Fruit fly (Drosophila melanogaster) whole organism, embryonic: ENCODE data around the gene mil.

Experiments
- Atf-2 ChIP-seq: fragments of 200-800 bp; sonication (Bioruptor generic); optimal IDR thresholded peaks from 2 replicates; lab custom pipeline; 2016; ENCODE audit warnings: missing biosample characterization, missing genetic modification characterization
- CG12299 ChIP-seq: fragments of 200-800 bp; sonication (Bioruptor generic); optimal IDR thresholded peaks from 2 replicates; lab custom pipeline; 2018; ENCODE audit warnings: missing biosample characterization, mild to moderate bottlenecking, missing genetic modification characterization
- CG12942 ChIP-seq: fragments of 200-800 bp; sonication (Bioruptor generic); optimal IDR thresholded peaks from 3 replicates; lab custom pipeline; 2016; ENCODE audit warnings: missing biosample characterization, missing genetic modification characterization
- CG13296 ChIP-seq: fragments of 200-800 bp; sonication (Bioruptor generic); optimal IDR thresholded peaks from 3 replicates; lab custom pipeline; 2018; ENCODE audit warnings: missing biosample characterization, mild to moderate bottlenecking, missing genetic modification characterization
- CG14667 ChIP-seq: fragments of 200-800 bp; sonication (Bioruptor generic); IDR thresholded peaks from 2 replicates; pipeline ENCODE4 v1.3.6; 2022; ENCODE audit warnings: missing biosample characterization, missing genetic modification characterization
- CG16779 ChIP-seq: fragments of 200-800 bp; sonication (Bioruptor generic); IDR thresholded peaks from 2 replicates; pipeline ENCODE4 v1.3.6; 2022; ENCODE audit warnings: missing biosample characterization, missing genetic modification characterization
- CG18262 ChIP-seq: fragments of 200-800 bp; optimal IDR thresholded peaks from 3 replicates; lab custom pipeline; 2019; ENCODE audit warnings: missing biosample characterization, mild to moderate bottlenecking, missing genetic modification characterization, moderate library complexity
- CG2875 ChIP-seq: fragments of 200-800 bp; sonication (Bioruptor generic); optimal IDR thresholded peaks from 2 replicates; lab custom pipeline; 2017; ENCODE audit warnings: missing biosample characterization, mild to moderate bottlenecking, missing genetic modification characterization, missing genetic modification reagents
- CG33213 ChIP-seq: fragments of 200-800 bp; sonication (Bioruptor generic); optimal IDR thresholded peaks from 3 replicates; lab custom pipeline; 2016; ENCODE audit warnings: missing biosample characterization, missing genetic modification characterization
- CG5180 ChIP-seq: fragments of 200-800 bp; sonication (Bioruptor generic); optimal IDR thresholded peaks from 3 replicates; lab custom pipeline; 2017; ENCODE audit warnings: missing biosample characterization, missing genetic modification characterization, mild to moderate bottlenecking, moderate library complexity, missing genetic modification reagents
- CG6272 ChIP-seq: fragments of 200-800 bp; sonication (Bioruptor generic); IDR thresholded peaks from 2 replicates; pipeline ENCODE4 v1.3.6; 2022; ENCODE audit warnings: missing biosample characterization, missing genetic modification characterization
- CG7357 ChIP-seq: fragments of 200-800 bp; sonication (Bioruptor generic); IDR thresholded peaks from 3 replicates; pipeline ENCODE4 v1.3.6; 2022; ENCODE audit warnings: missing biosample characterization, missing genetic modification characterization
- CG7745 ChIP-seq: fragments of 200-800 bp; sonication (Bioruptor generic); optimal IDR thresholded peaks from 2 replicates; lab custom pipeline; 2018; ENCODE audit warnings: missing biosample characterization, mild to moderate bottlenecking, missing genetic modification characterization, moderate library complexity
- CG8388 ChIP-seq: fragments of 200-800 bp; sonication (Bioruptor generic); optimal IDR thresholded peaks from 2 replicates; lab custom pipeline; 2019; ENCODE audit warnings: missing biosample characterization, mild to moderate bottlenecking, missing genetic modification characterization, moderate library complexity
- CG9609 ChIP-seq: fragments of 200-800 bp; sonication (Bioruptor generic); optimal IDR thresholded peaks from 3 replicates; lab custom pipeline; 2016; ENCODE audit warnings: missing biosample characterization, missing genetic modification characterization
- E2f1 ChIP-seq: fragments of 200-800 bp; sonication (Bioruptor generic); IDR thresholded peaks from 2 replicates; pipeline ENCODE4 v1.3.6; 2022; ENCODE audit warnings: missing biosample characterization, missing genetic modification characterization
- HLHmδ ChIP-seq: fragments of 200-800 bp; sonication (Bioruptor generic); optimal IDR thresholded peaks from 2 replicates; lab custom pipeline; 2018; ENCODE audit warnings: missing biosample characterization, mild to moderate bottlenecking, missing genetic modification characterization, moderate library complexity
- HmgD ChIP-seq: fragments of 200-800 bp; sonication (Bioruptor generic); optimal IDR thresholded peaks from 3 replicates; lab custom pipeline; 2016; ENCODE audit warnings: missing biosample characterization, missing genetic modification characterization
- Hmr ChIP-seq: fragments of 200-800 bp; sonication (Bioruptor generic); optimal IDR thresholded peaks from 3 replicates; lab custom pipeline; 2017; ENCODE audit warnings: mild to moderate bottlenecking, missing biosample characterization, missing genetic modification reagents, missing genetic modification characterization
- Hr78 ChIP-seq, 2 experiments: fragments of 200-800 bp in 1 of 2; fragments of >200 bp in 1 of 2; sonication (Bioruptor generic) in 1 of 2; optimal IDR thresholded peaks; 2 replicates each; lab custom pipeline; 2017 to 2019; ENCODE audit warnings: missing biosample characterization in 2 of 2, missing genetic modification characterization in 2 of 2, mild to moderate bottlenecking in 1 of 2, moderate library complexity in 1 of 2
- Kr ChIP-seq: fragments of 200-800 bp; sonication (Bioruptor generic); optimal IDR thresholded peaks from 2 replicates; lab custom pipeline; 2017; ENCODE audit warnings: missing biosample characterization, mild to moderate bottlenecking, missing genetic modification characterization
- Lpt ChIP-seq: fragments of >200 bp; optimal IDR thresholded peaks from 2 replicates; lab custom pipeline; 2018; ENCODE audit warnings: missing biosample characterization, missing genetic modification characterization
- Optix ChIP-seq: fragments of 200-800 bp; sonication (Bioruptor generic); IDR thresholded peaks from 3 replicates; pipeline ENCODE4 v1.3.6; 2022; ENCODE audit warnings: missing biosample characterization, missing genetic modification characterization
- Six4 ChIP-seq: fragments of 200-800 bp; sonication (Bioruptor generic); optimal IDR thresholded peaks from 2 replicates; lab custom pipeline; 2016; ENCODE audit warnings: missing biosample characterization, missing genetic modification characterization
- Sox102F ChIP-seq: fragments of 200-800 bp; sonication (Bioruptor generic); optimal IDR thresholded peaks from 2 replicates; lab custom pipeline; 2018; ENCODE audit warnings: missing biosample characterization, mild to moderate bottlenecking, missing genetic modification characterization, moderate library complexity
- ac ChIP-seq: fragments of 200-800 bp; sonication (Bioruptor generic); optimal IDR thresholded peaks from 3 replicates; lab custom pipeline; 2017; ENCODE audit warnings: missing biosample characterization, mild to moderate bottlenecking, missing genetic modification characterization
- al ChIP-seq: fragments of 200-800 bp; sonication (Bioruptor generic); IDR thresholded peaks from 2 replicates; pipeline ENCODE4 v1.3.6; 2022; ENCODE audit warnings: missing biosample characterization, missing genetic modification characterization
- bab2 ChIP-seq: fragments of 200-800 bp; sonication (Bioruptor generic); optimal IDR thresholded peaks from 2 replicates; lab custom pipeline; 2016; ENCODE audit warnings: missing biosample characterization, missing genetic modification characterization
- bbx ChIP-seq: fragments of 200-800 bp; sonication (Bioruptor generic); IDR thresholded peaks from 2 replicates; pipeline ENCODE4 v1.3.6; 2022; ENCODE audit warnings: missing biosample characterization, missing genetic modification characterization; ENCODE audit not compliant: partially characterized antibody
- crp ChIP-seq, 2 experiments: fragments of 200-800 bp; sonication (Bioruptor generic); optimal IDR thresholded peaks; 2 replicates in 1 of 2; 3 replicates in 1 of 2; lab custom pipeline; 2017; ENCODE audit warnings: missing biosample characterization in 2 of 2, missing genetic modification characterization in 2 of 2, mild to moderate bottlenecking in 1 of 2, moderate library complexity in 1 of 2
- dmrt11E ChIP-seq: fragments of 200-800 bp; sonication (Bioruptor generic); optimal IDR thresholded peaks from 3 replicates; lab custom pipeline; 2018; ENCODE audit warnings: missing biosample characterization, mild to moderate bottlenecking, missing genetic modification characterization, moderate library complexity
- dpn ChIP-seq, 2 experiments: fragments of 200-800 bp; sonication (Bioruptor generic); optimal IDR thresholded peaks; 3 replicates each; lab custom pipeline; 2016; ENCODE audit warnings: missing biosample characterization in 2 of 2, missing genetic modification characterization in 2 of 2
- ems ChIP-seq: fragments of 200-800 bp; sonication (Bioruptor generic); optimal IDR thresholded peaks from 3 replicates; lab custom pipeline; 2016; ENCODE audit warnings: missing biosample characterization, missing genetic modification characterization
- fd102C ChIP-seq: fragments of 200-800 bp; sonication (Bioruptor generic); optimal IDR thresholded peaks from 2 replicates; lab custom pipeline; 2018; ENCODE audit warnings: missing biosample characterization, mild to moderate bottlenecking, missing genetic modification characterization, moderate library complexity
- fd3F ChIP-seq: fragments of 200-800 bp; sonication (Bioruptor generic); optimal IDR thresholded peaks from 2 replicates; lab custom pipeline; 2018; ENCODE audit warnings: missing biosample characterization, mild to moderate bottlenecking, missing genetic modification characterization, moderate library complexity
- gem ChIP-seq: fragments of 200-800 bp; sonication (Bioruptor generic); optimal IDR thresholded peaks from 2 replicates; lab custom pipeline; 2019; ENCODE audit warnings: missing biosample characterization, mild to moderate bottlenecking, missing genetic modification characterization, moderate library complexity
- hbn ChIP-seq: fragments of 200-800 bp; sonication (Bioruptor generic); IDR thresholded peaks from 2 replicates; pipeline ENCODE4 v1.3.6; 2022; ENCODE audit warnings: missing biosample characterization, missing genetic modification characterization; ENCODE audit not compliant: partially characterized antibody
- ind ChIP-seq: fragments of 200-800 bp; sonication (Bioruptor generic); optimal IDR thresholded peaks from 3 replicates; lab custom pipeline; 2016; ENCODE audit warnings: missing biosample characterization, missing genetic modification characterization
- insv ChIP-seq, 2 experiments: fragments of 200-800 bp; sonication (Bioruptor generic); optimal IDR thresholded peaks; 3 replicates each; lab custom pipeline; 2016 to 2018; ENCODE audit warnings: missing biosample characterization in 2 of 2, missing genetic modification characterization in 2 of 2
- lola ChIP-seq, 3 experiments: fragments of >200 bp in 2 of 3; fragments of 200-800 bp in 1 of 3; sonication (Bioruptor generic) in 1 of 3; optimal IDR thresholded peaks; 2 replicates each; lab custom pipeline; 2017 to 2019; ENCODE audit warnings: missing biosample characterization in 3 of 3, missing genetic modification characterization in 3 of 3, mild to moderate bottlenecking in 1 of 3, moderate library complexity in 1 of 3
- mam ChIP-seq: fragments of 200-800 bp; sonication (Bioruptor generic); optimal IDR thresholded peaks from 3 replicates; lab custom pipeline; 2016; ENCODE audit warnings: missing biosample characterization, missing genetic modification characterization
- onecut ChIP-seq: fragments of 200-800 bp; sonication (Bioruptor generic); IDR thresholded peaks from 2 replicates; pipeline ENCODE4 v1.3.6; 2022; ENCODE audit warnings: missing biosample characterization, missing genetic modification characterization
- pb ChIP-seq: fragments of 200-800 bp; sonication (Bioruptor generic); optimal IDR thresholded peaks from 3 replicates; lab custom pipeline; 2016; ENCODE audit warnings: missing biosample characterization, missing genetic modification characterization
- row ChIP-seq: fragments of 200-800 bp; sonication (Bioruptor generic); IDR thresholded peaks from 3 replicates; pipeline ENCODE4 v1.3.6; 2022; ENCODE audit warnings: missing biosample characterization, missing genetic modification characterization
- seq ChIP-seq: fragments of 200-800 bp; sonication (Bioruptor generic); IDR thresholded peaks from 2 replicates; pipeline ENCODE4 v1.3.6; 2022; ENCODE audit warnings: missing biosample characterization, missing genetic modification characterization
- sim ChIP-seq: fragments of 200-800 bp; sonication (Bioruptor generic); IDR thresholded peaks from 2 replicates; pipeline ENCODE4 v1.3.6; 2022; ENCODE audit warnings: missing biosample characterization, missing genetic modification characterization
- sr ChIP-seq: fragments of 200-800 bp; sonication (Bioruptor generic); IDR thresholded peaks from 3 replicates; pipeline ENCODE4 v1.3.6; 2022; ENCODE audit warnings: missing biosample characterization, missing genetic modification characterization
- twi ChIP-seq: fragments of 200-800 bp; optimal IDR thresholded peaks from 2 replicates; lab custom pipeline; 2019; ENCODE audit warnings: missing biosample characterization, mild to moderate bottlenecking, missing genetic modification characterization, moderate library complexity
- zfh2 ChIP-seq: fragments of 200-800 bp; sonication (Bioruptor generic); optimal IDR thresholded peaks from 2 replicates; lab custom pipeline; 2016; ENCODE audit warnings: missing biosample characterization, missing genetic modification characterization

mil gene

DNA sequence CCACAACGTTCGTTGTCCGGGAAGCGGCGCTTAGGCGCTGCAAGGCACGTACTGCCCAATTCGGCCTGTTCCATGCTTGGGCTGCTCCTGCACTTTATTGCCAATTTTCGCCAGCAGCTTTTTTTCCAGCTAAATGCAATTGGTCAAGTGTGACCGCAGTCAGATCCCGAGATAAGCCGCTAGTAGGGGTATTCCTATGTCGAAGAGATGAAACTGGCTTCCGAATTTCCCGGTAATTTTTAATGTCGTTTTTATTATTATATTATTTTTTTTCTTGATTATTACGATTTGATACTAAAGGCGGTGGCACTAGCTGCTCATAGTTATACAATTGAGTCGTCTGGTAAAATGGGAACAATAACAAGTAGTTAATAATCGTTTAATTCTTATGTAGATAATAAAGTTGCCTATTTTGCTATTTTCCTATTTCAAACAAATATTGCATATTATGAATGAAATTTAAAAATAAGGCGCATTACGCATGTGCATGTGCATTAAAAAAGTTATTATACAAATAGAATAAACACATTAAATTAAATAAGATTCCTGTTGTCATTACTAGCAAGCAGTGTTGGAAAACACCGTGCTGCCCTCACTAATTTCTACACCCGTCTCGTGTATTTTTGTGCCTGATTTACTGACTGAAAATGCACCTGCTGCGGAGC lies 4.2 kb downstream of the mil start, which contains the start of the genes CG5003 and mRpS22 (continued):
- TF ChIP-seq Hr78 (GFP tag; optimal IDR thresholded peaks at IDR 0.05; lab: Kevin White, UChicago) (no peak), CG9609 (GFP tag; lab: Kevin White, UChicago) (no peak), sr (no peak), seq (GFP tag; lab: Robert Waterston, UW) (no peak), zfh2 (peak; percentile 44), CG6272 (GFP tag; lab: Robert Waterston, UW) (0 out of 2 replicates have a peak, but pooled peaks have one; percentile 2), CG5180 (GFP tag; lab: Kevin White, UChicago) (peak; percentile 3), E2f1 (GFP tag; lab: Robert Waterston, UW) (no peak), fd102C (GFP tag; lab: Kevin White, UChicago) (no peak), mam (GFP tag; lab: Kevin White, UChicago) (no peak), twi (tag; lab: Kevin White, UChicago) (peak; percentile 39), Sox102F (peak; percentile 59), Lpt (GFP tag; lab: Kevin White, UChicago) (no peak), lola (GFP tag; optimal IDR thresholded peaks at IDR 0.05; lab: Kevin White, UChicago) (peak in 1 of 3 experiments; percentile 60), Hmr (GFP tag; lab: Kevin White, UChicago) (peak; percentile 56), Optix (no peak), ac (GFP tag; lab: Kevin White, UChicago) (no peak), sim (GFP tag; lab: Robert Waterston, UW) (no peak), CG14667 (GFP tag; lab: Robert Waterston, UW) (peak; percentile 40), Atf-2 (GFP tag; lab: Kevin White, UChicago) (no peak), CG7745 (no peak), CG7357 (GFP tag; lab: Robert Waterston, UW) (0 out of 3 replicates have a peak, but pooled peaks have one; percentile 26), fd3F (GFP tag; lab: Kevin White, UChicago) (peak; percentile 35), ind (GFP tag; lab: Kevin White, UChicago) (peak; percentile 59), dpn (GFP tag; optimal IDR thresholded peaks at IDR 0.05; lab: Kevin White, UChicago) (peak in 1 of 2 experiments; percentile 52), ems (GFP tag; lab: Kevin White, UChicago) (no peak), al (GFP tag; lab: Robert Waterston, UW) (peak; percentile 25; the same call in 1 of the 2 replicates), crp (GFP tag; optimal IDR thresholded peaks at IDR 0.05; lab: Kevin White, UChicago) (peak in 1 of 2 experiments; percentile 19), CG16779 (GFP tag; lab: Robert Waterston, UW) (no peak), CG8388 (peak; percentile 14), bab2 (peak; percentile 1), pb (no peak), bbx (GFP tag; lab: Robert Waterston, UW) (0 out of 2 replicates have a peak, but pooled peaks have one; percentile 9), HLHmδ (GFP tag; lab: Kevin White, UChicago) (no peak), CG18262 (tag; lab: Kevin White, UChicago) (peak; percentile 69), HmgD (GFP tag; lab: Kevin White, UChicago) (no peak), CG2875 (GFP tag; lab: Kevin White, UChicago) (peak; percentile 14), Kr (GFP tag; lab: Kevin White, UChicago) (no peak), CG33213 (GFP tag; lab: Kevin White, UChicago) (peak; percentile 58), gem (tag; lab: Kevin White, UChicago) (peak; percentile 79), Six4 (no peak), CG12299 (tag; lab: Kevin White, UChicago) (no peak), insv (GFP tag; optimal IDR thresholded peaks at IDR 0.05; lab: Kevin White, UChicago) (peak in 1 of 2 experiments; percentile 22), onecut (GFP tag; lab: Robert Waterston, UW) (peak; percentile 9; the same call in 1 of the 2 replicates), CG13296 (GFP tag; lab: Kevin White, UChicago) (peak; percentile 56), dmrt11E (peak; percentile 47), CG12942 (GFP tag; lab: Kevin White, UChicago) (peak; percentile 51), hbn (GFP tag; lab: Robert Waterston, UW) (no peak), row (GFP tag; lab: Robert Waterston, UW) (peak; percentile 83)
